Worm (Caenorhabditis elegans) whole organism, L4 larva: Measurements from ENCODE around the gene cgr-1.

Experiments
- aly-2 ChIP-seq: sonication (generic microtip); optimal IDR thresholded peaks from 2 replicates; lab custom pipeline; 2018; ENCODE audit warnings: missing biosample characterization, missing genetic modification characterization
- arid-1 ChIP-seq: fragments of 200-800 bp; sonication (Bioruptor generic); conservative IDR thresholded peaks from 2 replicates; pipeline ENCODE4 v1.3.6; 2022; ENCODE audit warnings: missing genetic modification reagents, missing genetic modification characterization, missing compliant biosample characterization
- dpl-1 ChIP-seq: fragments of 150-350 bp; optimal IDR thresholded peaks from 2 replicates; lab custom pipeline; 2014; ENCODE audit warnings: missing biosample characterization, missing genetic modification reagents, missing genetic modification characterization
- mxl-3 ChIP-seq: fragments of 200-800 bp; sonication (Bioruptor generic); optimal IDR thresholded peaks from 2 replicates; lab custom pipeline; 2018; ENCODE audit warnings: mild to moderate bottlenecking, missing genetic modification characterization, missing compliant biosample characterization
- nhr-237 ChIP-seq: sonication (generic microtip); optimal IDR thresholded peaks from 2 replicates; lab custom pipeline; 2017; ENCODE audit warnings: missing biosample characterization, missing genetic modification characterization
- pqm-1 ChIP-seq: sonication (generic microtip); optimal IDR thresholded peaks from 2 replicates; lab custom pipeline; 2017; ENCODE audit warnings: missing biosample characterization, missing genetic modification characterization

ce11 chrX:3601531-3601930 is 1.3 kb upstream of the cgr-1 start, which contains the start of gene C18B2.3:
- TF ChIP-seq aly-2 (tag; lab: Kevin White, UChicago): no peak
- no peak for TF ChIP-seq pqm-1
- TF ChIP-seq mxl-3 (GFP tag; lab: Kevin White, UChicago): no peak
- no peak for TF ChIP-seq nhr-237 (tag; lab: Kevin White, UChicago)
- TF ChIP-seq arid-1: no peak
- no peak for TF ChIP-seq dpl-1 (GFP tag; lab: Kevin White, UChicago)
